Fruit fly (Drosophila melanogaster) whole organism, embryonic: Measurements from ENCODE around the gene Tengl1.
A peak's percentile ranks its signal among the peaks of the same experiment; 100 is the strongest.

Experiments used
- CG10431 ChIP-seq: fragments of 200-800 bp; sonication (Bioruptor generic); optimal IDR thresholded peaks from 3 replicates; lab custom pipeline; 2018; ENCODE audit warnings: missing biosample characterization, mild to moderate bottlenecking, missing genetic modification characterization
- CG11456 ChIP-seq: fragments of 200-800 bp; sonication (Bioruptor generic); IDR thresholded peaks from 3 replicates; pipeline ENCODE4 v1.3.6; 2022; ENCODE audit warnings: missing biosample characterization, missing genetic modification characterization
- CG11695 ChIP-seq: fragments of 200-800 bp; sonication (Bioruptor generic); IDR thresholded peaks from 3 replicates; pipeline ENCODE4 v1.3.6; 2022; ENCODE audit warnings: missing biosample characterization, missing genetic modification characterization
- CG14860 ChIP-seq: fragments of 200-800 bp; sonication (Bioruptor generic); IDR thresholded peaks from 3 replicates; pipeline ENCODE4 v1.3.6; 2022; ENCODE audit warnings: missing biosample characterization, missing genetic modification characterization; ENCODE audit not compliant: partially characterized antibody
- CG15011 ChIP-seq: fragments of 200-800 bp; sonication (Bioruptor generic); optimal IDR thresholded peaks from 3 replicates; lab custom pipeline; 2018; ENCODE audit warnings: missing biosample characterization, mild to moderate bottlenecking, missing genetic modification characterization
- CG15269 ChIP-seq: fragments of 200-800 bp; sonication (Bioruptor generic); optimal IDR thresholded peaks from 2 replicates; lab custom pipeline; 2018; ENCODE audit warnings: missing biosample characterization, mild to moderate bottlenecking, missing genetic modification characterization, moderate library complexity
- CG1602 ChIP-seq: fragments of 200-800 bp; sonication (Bioruptor generic); optimal IDR thresholded peaks from 3 replicates; lab custom pipeline; 2016; ENCODE audit warnings: missing biosample characterization, missing genetic modification characterization
- CG17359 ChIP-seq: fragments of 200-800 bp; sonication (Bioruptor generic); optimal IDR thresholded peaks from 3 replicates; lab custom pipeline; 2018; ENCODE audit warnings: missing biosample characterization, mild to moderate bottlenecking, missing genetic modification characterization, moderate library complexity
- CG2202 ChIP-seq: fragments of 200-800 bp; sonication (Bioruptor generic); optimal IDR thresholded peaks from 2 replicates; lab custom pipeline; 2018; ENCODE audit warnings: missing biosample characterization, mild to moderate bottlenecking, missing genetic modification characterization
- CG2875 ChIP-seq: fragments of 200-800 bp; sonication (Bioruptor generic); optimal IDR thresholded peaks from 2 replicates; lab custom pipeline; 2017; ENCODE audit warnings: missing biosample characterization, mild to moderate bottlenecking, missing genetic modification characterization, missing genetic modification reagents
- CG31224 ChIP-seq: fragments of 200-800 bp; sonication (Bioruptor generic); IDR thresholded peaks from 2 replicates; pipeline ENCODE4 v1.3.6; 2022; ENCODE audit warnings: missing biosample characterization, missing genetic modification characterization
- CG32767 ChIP-seq: fragments of 200-800 bp; sonication (Bioruptor generic); IDR thresholded peaks from 2 replicates; pipeline ENCODE4 v1.3.6; 2022; ENCODE audit warnings: missing biosample characterization, missing genetic modification characterization
- CG32772 ChIP-seq: fragments of 200-800 bp; sonication (Bioruptor generic); IDR thresholded peaks from 2 replicates; pipeline ENCODE4 v1.3.6; 2022; ENCODE audit warnings: missing biosample characterization, missing genetic modification characterization
- CG34224 ChIP-seq: fragments of 200-800 bp; sonication (Bioruptor generic); IDR thresholded peaks from 3 replicates; pipeline ENCODE4 v1.3.6; 2022; ENCODE audit warnings: missing biosample characterization, missing genetic modification characterization; ENCODE audit not compliant: partially characterized antibody
- CG4328 ChIP-seq: fragments of 200-800 bp; sonication (Bioruptor generic); optimal IDR thresholded peaks from 3 replicates; lab custom pipeline; 2017; ENCODE audit warnings: missing biosample characterization, missing genetic modification reagents, missing genetic modification characterization
- CG5180 ChIP-seq: fragments of 200-800 bp; sonication (Bioruptor generic); optimal IDR thresholded peaks from 3 replicates; lab custom pipeline; 2017; ENCODE audit warnings: missing biosample characterization, missing genetic modification characterization, mild to moderate bottlenecking, moderate library complexity, missing genetic modification reagents
- CG6254 ChIP-seq: fragments of 200-800 bp; sonication (Bioruptor generic); optimal IDR thresholded peaks from 3 replicates; lab custom pipeline; 2017; ENCODE audit warnings: mild to moderate bottlenecking, missing biosample characterization, missing genetic modification reagents, missing genetic modification characterization
- CG8944 ChIP-seq: fragments of 200-800 bp; sonication (Bioruptor generic); optimal IDR thresholded peaks from 3 replicates; lab custom pipeline; 2016; ENCODE audit warnings: missing biosample characterization, missing genetic modification characterization
- CG9727 ChIP-seq: fragments of 200-800 bp; sonication (Bioruptor generic); optimal IDR thresholded peaks from 3 replicates; lab custom pipeline; 2017; ENCODE audit warnings: missing biosample characterization, mild to moderate bottlenecking, missing genetic modification characterization
- CG9932 ChIP-seq: fragments of 200-800 bp; sonication (Bioruptor generic); IDR thresholded peaks from 2 replicates; pipeline ENCODE4 v1.3.6; 2022; ENCODE audit warnings: missing biosample characterization, missing genetic modification characterization
- Dbx ChIP-seq: fragments of 200-800 bp; sonication (Bioruptor generic); IDR thresholded peaks from 3 replicates; pipeline ENCODE4 v1.3.6; 2022; ENCODE audit warnings: missing biosample characterization, missing genetic modification characterization
- Dek ChIP-seq: fragments of 200-800 bp; sonication (Bioruptor generic); optimal IDR thresholded peaks from 3 replicates; lab custom pipeline; 2019; ENCODE audit warnings: missing biosample characterization, mild to moderate bottlenecking, missing genetic modification characterization, moderate library complexity
- Dip3 ChIP-seq: fragments of 200-800 bp; sonication (Bioruptor generic); optimal IDR thresholded peaks from 3 replicates; lab custom pipeline; 2016; ENCODE audit warnings: missing biosample characterization, missing genetic modification characterization
- E2f2 ChIP-seq: fragments of 200-800 bp; sonication (Bioruptor generic); IDR thresholded peaks from 2 replicates; pipeline ENCODE4 v1.3.6; 2022; ENCODE audit warnings: missing biosample characterization, missing genetic modification characterization
- Ets65A ChIP-seq: fragments of 200-800 bp; sonication (Bioruptor generic); peaks from one replicate; lab custom pipeline; 2016; ENCODE audit warnings: missing biosample characterization, missing genetic modification characterization
- Gug ChIP-seq: fragments of 200-800 bp; sonication (Bioruptor generic); IDR thresholded peaks from 4 replicates; pipeline ENCODE4 v1.3.6; 2022; ENCODE audit warnings: missing biosample characterization, missing genetic modification characterization
- HLH54F ChIP-seq: fragments of 200-800 bp; sonication (Bioruptor generic); optimal IDR thresholded peaks from 3 replicates; lab custom pipeline; 2016; ENCODE audit warnings: missing biosample characterization, missing genetic modification characterization
- HmgD ChIP-seq: fragments of 200-800 bp; sonication (Bioruptor generic); optimal IDR thresholded peaks from 3 replicates; lab custom pipeline; 2016; ENCODE audit warnings: missing biosample characterization, missing genetic modification characterization
- MTF-1 ChIP-seq: fragments of 200-800 bp; sonication (Bioruptor generic); optimal IDR thresholded peaks from 2 replicates; lab custom pipeline; 2018; ENCODE audit warnings: missing biosample characterization, mild to moderate bottlenecking, missing genetic modification characterization, borderline replicate concordance
- Max ChIP-seq: fragments of 200-800 bp; sonication (Bioruptor generic); optimal IDR thresholded peaks from 2 replicates; lab custom pipeline; 2016; ENCODE audit warnings: missing biosample characterization, mild to moderate bottlenecking, missing genetic modification characterization
- Med ChIP-seq: fragments of 200-800 bp; sonication (Bioruptor generic); peaks from one replicate; lab custom pipeline; 2016; ENCODE audit warnings: missing biosample characterization, missing genetic modification characterization, mild to moderate bottlenecking, inconsistent platforms, moderate library complexity
- Myb ChIP-seq: fragments of 200-800 bp; sonication (Bioruptor generic); optimal IDR thresholded peaks from 2 replicates; lab custom pipeline; 2016; ENCODE audit warnings: missing biosample characterization, missing genetic modification characterization
- NC2α ChIP-seq: fragments of 200-800 bp; sonication (Bioruptor generic); optimal IDR thresholded peaks from 2 replicates; lab custom pipeline; 2016; ENCODE audit warnings: missing biosample characterization, missing genetic modification characterization
- Nf-YB ChIP-seq: fragments of 200-800 bp; sonication (Bioruptor generic); optimal IDR thresholded peaks from 3 replicates; lab custom pipeline; 2019; ENCODE audit warnings: missing biosample characterization, mild to moderate bottlenecking, missing genetic modification characterization, moderate library complexity
- Oli ChIP-seq: fragments of 200-800 bp; sonication (Bioruptor generic); optimal IDR thresholded peaks from 2 replicates; lab custom pipeline; 2018; ENCODE audit warnings: missing biosample characterization, mild to moderate bottlenecking, missing genetic modification characterization, moderate library complexity
- Poxn ChIP-seq: fragments of 200-800 bp; sonication (Bioruptor generic); IDR thresholded peaks from 2 replicates; pipeline ENCODE4 v1.3.6; 2022; ENCODE audit warnings: missing biosample characterization, missing genetic modification characterization
- Six4 ChIP-seq: fragments of 200-800 bp; sonication (Bioruptor generic); optimal IDR thresholded peaks from 2 replicates; lab custom pipeline; 2016; ENCODE audit warnings: missing biosample characterization, missing genetic modification characterization
- Sry-β ChIP-seq: fragments of 200-800 bp; sonication (Bioruptor generic); optimal IDR thresholded peaks from 2 replicates; lab custom pipeline; 2018; ENCODE audit warnings: missing biosample characterization, mild to moderate bottlenecking, missing genetic modification characterization, moderate library complexity
- Vsx1 ChIP-seq: fragments of 200-800 bp; sonication (Bioruptor generic); optimal IDR thresholded peaks from 2 replicates; lab custom pipeline; 2017; ENCODE audit warnings: missing biosample characterization, mild to moderate bottlenecking, missing genetic modification characterization, missing genetic modification reagents
- ac ChIP-seq: fragments of 200-800 bp; sonication (Bioruptor generic); optimal IDR thresholded peaks from 3 replicates; lab custom pipeline; 2017; ENCODE audit warnings: missing biosample characterization, mild to moderate bottlenecking, missing genetic modification characterization
- ato ChIP-seq: fragments of 200-800 bp; sonication (Bioruptor generic); IDR thresholded peaks from 2 replicates; pipeline ENCODE4 v1.3.6; 2022; ENCODE audit warnings: missing biosample characterization, missing genetic modification characterization; ENCODE audit not compliant: partially characterized antibody
- caup ChIP-seq: fragments of 200-800 bp; sonication (Bioruptor generic); optimal IDR thresholded peaks from 3 replicates; lab custom pipeline; 2017; ENCODE audit warnings: missing biosample characterization, mild to moderate bottlenecking, missing genetic modification characterization, moderate library complexity; ENCODE audit not compliant: severe bottlenecking
- onecut ChIP-seq: fragments of 200-800 bp; sonication (Bioruptor generic); IDR thresholded peaks from 2 replicates; pipeline ENCODE4 v1.3.6; 2022; ENCODE audit warnings: missing biosample characterization, missing genetic modification characterization
- pros ChIP-seq: fragments of 200-800 bp; sonication (Bioruptor generic); optimal IDR thresholded peaks from 3 replicates; lab custom pipeline; 2019; ENCODE audit warnings: missing biosample characterization, mild to moderate bottlenecking, missing genetic modification characterization, moderate library complexity
- psq ChIP-seq: fragments of 200-800 bp; sonication (Bioruptor generic); optimal IDR thresholded peaks from 2 replicates; lab custom pipeline; 2017; ENCODE audit warnings: missing biosample characterization, missing genetic modification characterization
- sob ChIP-seq: fragments of 200-800 bp; sonication (Bioruptor generic); IDR thresholded peaks from 2 replicates; pipeline ENCODE4 v1.3.6; 2022; ENCODE audit warnings: missing biosample characterization, missing genetic modification characterization
- tup ChIP-seq: fragments of 200-800 bp; sonication (Bioruptor generic); optimal IDR thresholded peaks from 2 replicates; lab custom pipeline; 2016; ENCODE audit warnings: missing biosample characterization, mild to moderate bottlenecking, missing genetic modification characterization, moderate library complexity
- vvl ChIP-seq: fragments of 200-800 bp; sonication (Bioruptor generic); IDR thresholded peaks from 2 replicates; pipeline ENCODE4 v1.3.6; 2022; ENCODE audit warnings: missing biosample characterization, missing genetic modification characterization
- zfh1 ChIP-seq: fragments of 200-800 bp; sonication (Bioruptor generic); IDR thresholded peaks from 3 replicates; pipeline ENCODE4 v1.3.6; 2022; ENCODE audit warnings: missing biosample characterization, missing genetic modification characterization

The Tengl1 gene

dm6 chr2L:2198613-2199432 lies 41.6 kb downstream of the Tengl1 start (continued):
- no peak for TF ChIP-seq CG11456 (GFP tag; lab: Robert Waterston, UW)
- peak; percentile 43 for TF ChIP-seq CG5180 (GFP tag; lab: Kevin White, UChicago)
- TF ChIP-seq vvl (GFP tag; lab: Robert Waterston, UW): no peak
- no peak for TF ChIP-seq E2f2 (GFP tag; lab: Robert Waterston, UW)
- peak; percentile 71 for TF ChIP-seq Dek (tag; lab: Kevin White, UChicago)
- peak; percentile 84 for TF ChIP-seq CG2202 (tag; lab: Kevin White, UChicago)
- TF ChIP-seq CG34224: no peak
- TF ChIP-seq CG32772 (GFP tag; lab: Robert Waterston, UW): no peak
- TF ChIP-seq HLH54F (GFP tag; lab: Kevin White, UChicago): peak; percentile 78
- peak; percentile 76 for TF ChIP-seq CG15011
- TF ChIP-seq sob (GFP tag; lab: Robert Waterston, UW): no peak
- TF ChIP-seq CG1602 (GFP tag; lab: Kevin White, UChicago): peak; percentile 86
- TF ChIP-seq CG9727 (GFP tag; lab: Kevin White, UChicago): peak; percentile 85
- TF ChIP-seq CG4328 (GFP tag; lab: Kevin White, UChicago): peak; percentile 54
- peak; percentile 89 for TF ChIP-seq Dip3 (GFP tag; lab: Kevin White, UChicago)
- peak; percentile 90 for TF ChIP-seq CG17359 (tag; lab: Kevin White, UChicago)
- TF ChIP-seq zfh1 (GFP tag; lab: Robert Waterston, UW): no peak
- TF ChIP-seq CG8944 (GFP tag; lab: Kevin White, UChicago): peak; percentile 88
- peak; percentile 90 for TF ChIP-seq Nf-YB (GFP tag; lab: Kevin White, UChicago)
- no peak for TF ChIP-seq Dbx (GFP tag; lab: Robert Waterston, UW)
- TF ChIP-seq pros (GFP tag; lab: Kevin White, UChicago): peak; percentile 42
- no peak for TF ChIP-seq CG32767 (GFP tag; lab: Robert Waterston, UW)
- peak; percentile 57 for TF ChIP-seq Vsx1 (GFP tag; lab: Kevin White, UChicago)
- peak; percentile 78 for TF ChIP-seq tup
- TF ChIP-seq Med (GFP tag; lab: Kevin White, UChicago): peak; percentile 98
- no peak for TF ChIP-seq CG31224 (GFP tag; lab: Robert Waterston, UW)
- peak; percentile 60 for TF ChIP-seq MTF-1 (GFP tag; lab: Kevin White, UChicago)
- TF ChIP-seq CG15269 (tag; lab: Kevin White, UChicago): peak; percentile 82
- peak; percentile 66 for TF ChIP-seq psq (GFP tag; lab: Kevin White, UChicago)
- TF ChIP-seq NC2α (GFP tag; lab: Kevin White, UChicago): peak; percentile 85
- no peak for TF ChIP-seq CG9932
- peak; percentile 60 for TF ChIP-seq Myb (GFP tag; lab: Kevin White, UChicago)
- no peak for TF ChIP-seq CG14860 (GFP tag; lab: Robert Waterston, UW)
- no peak for TF ChIP-seq Poxn (GFP tag; lab: Robert Waterston, UW)
- peak; percentile 99 for TF ChIP-seq Ets65A
- peak; percentile 89 for TF ChIP-seq Max (GFP tag; lab: Kevin White, UChicago)
- peak; percentile 93 for TF ChIP-seq onecut (GFP tag; lab: Robert Waterston, UW)
- TF ChIP-seq HmgD: peak; percentile 44
- TF ChIP-seq CG2875 (GFP tag; lab: Kevin White, UChicago): peak; percentile 83
- TF ChIP-seq ato: no peak
- TF ChIP-seq Sry-β: peak; percentile 38
- peak; percentile 51 for TF ChIP-seq ac (GFP tag; lab: Kevin White, UChicago)
- peak; percentile 75 for TF ChIP-seq caup
- TF ChIP-seq Oli: peak; percentile 91
- TF ChIP-seq CG6254 (GFP tag; lab: Kevin White, UChicago): peak; percentile 76
- TF ChIP-seq CG10431: peak; percentile 12
- no peak for TF ChIP-seq CG11695 (GFP tag; lab: Robert Waterston, UW)
- TF ChIP-seq Six4 (GFP tag; lab: Kevin White, UChicago): peak; percentile 84
- TF ChIP-seq Gug (GFP tag; lab: Robert Waterston, UW): peak; percentile 88
